Worm (Caenorhabditis elegans): ENCODE data around the gene F21C10.3.

The F21C10.3 gene

ce11 chrV:9094060-9094628 is 33.7 kb upstream of the F21C10.3 start (continued):
- TF ChIP-seq let-526 (GFP tag; IDR thresholded peaks at IDR 0.05) (peak; percentile 41; the same call in 1 of the 2 replicates), snpc-4 (GFP tag; optimal IDR thresholded peaks at IDR 0.05) (no peak), snpc-4 (tag; optimal IDR thresholded peaks at IDR 0.05) (peak in 1 of 4 experiments; percentile 18), repo-1 (tag; optimal IDR thresholded peaks at IDR 0.05) (no peak), F37B4.10 (GFP tag; IDR thresholded peaks at IDR 0.05) (no peak)

- no peak for TF ChIP-seq ceh-40 (GFP tag; IDR thresholded peaks at IDR 0.05)
- no peak for TF ChIP-seq T26A5.8 (tag; optimal IDR thresholded peaks at IDR 0.05)
- peak in 1 of 3 experiments; percentile 1 for TF ChIP-seq lin-35 (GFP tag; optimal IDR thresholded peaks at IDR 0.05)
- TF ChIP-seq egl-18 (GFP tag; IDR thresholded peaks at IDR 0.05): no peak
- TF ChIP-seq ceh-79 (tag; optimal IDR thresholded peaks at IDR 0.05): no peak
Observed at ce11 chrV:9094976-9095375, 32.9 kb upstream of the F21C10.3 start.

- TF ChIP-seq xnd-1 (tag; optimal IDR thresholded peaks at IDR 0.05): no peak
- TF ChIP-seq dpl-1 (GFP tag; optimal IDR thresholded peaks at IDR 0.05): no peak
- TF ChIP-seq akir-1 (GFP tag; optimal IDR thresholded peaks at IDR 0.05): no peak
- TF ChIP-seq zfh-2 (GFP tag; conservative IDR thresholded peaks at IDR 0.05): no peak
- no peak for TF ChIP-seq egl-18 (GFP tag; IDR thresholded peaks at IDR 0.05)
- TF ChIP-seq nhr-90 (tag; optimal IDR thresholded peaks at IDR 0.05): peak; percentile 27
- TF ChIP-seq attf-6 (GFP tag; IDR thresholded peaks at IDR 0.05): no peak
- TF ChIP-seq nhr-80 (tag; optimal IDR thresholded peaks at IDR 0.05): peak; percentile 81
- peak; percentile 59 for TF ChIP-seq ama-1 (optimal IDR thresholded peaks at IDR 0.05)
- TF ChIP-seq ama-1 (GFP tag; optimal IDR thresholded peaks at IDR 0.05): no peak
- TF ChIP-seq egrh-3 (GFP tag; IDR thresholded peaks at IDR 0.05): no peak
- peak; percentile 67 for TF ChIP-seq K12H6.12 (tag; optimal IDR thresholded peaks at IDR 0.05)
- TF ChIP-seq K11D2.4 (GFP tag; IDR thresholded peaks at IDR 0.05): peak; percentile 80
- no peak for TF ChIP-seq unc-130 (GFP tag; optimal IDR thresholded peaks at IDR 0.05)
- no peak for TF ChIP-seq ceh-91 (GFP tag; IDR thresholded peaks at IDR 0.05)
- TF ChIP-seq C06A6.2 (GFP tag; conservative IDR thresholded peaks at IDR 0.05): peak; percentile 88
- no peak for TF ChIP-seq cebp-1 (GFP tag; IDR thresholded peaks at IDR 0.05)
- TF ChIP-seq cebp-1 (tag; optimal IDR thresholded peaks at IDR 0.05): peak; percentile 81
- no peak for TF ChIP-seq snpc-1.1 (tag; optimal IDR thresholded peaks at IDR 0.05; ENCODE audit: insufficient read depth)
- TF ChIP-seq aptf-2 (GFP tag; conservative IDR thresholded peaks at IDR 0.05): no peak
- TF ChIP-seq ztf-6 (GFP tag; IDR thresholded peaks at IDR 0.05): peak; percentile 38; the same call in 1 of the 2 replicates
- TF ChIP-seq mes-4 (tag; optimal IDR thresholded peaks at IDR 0.05): no peak
- no peak for TF ChIP-seq snpc-4 (GFP tag; optimal IDR thresholded peaks at IDR 0.05)
- peak in 2 of 4 experiments; percentile 22 to 48 for TF ChIP-seq snpc-4 (tag; optimal IDR thresholded peaks at IDR 0.05)
- no peak for TF ChIP-seq athp-1 (tag; optimal IDR thresholded peaks at IDR 0.05)
- TF ChIP-seq tlf-1 (GFP tag; optimal IDR thresholded peaks at IDR 0.05): peak; percentile 34
- TF ChIP-seq snpc-1.3 (tag; optimal IDR thresholded peaks at IDR 0.05; ENCODE audit: insufficient read depth): no peak
- TF ChIP-seq pbrm-1 (GFP tag; IDR thresholded peaks at IDR 0.05): peak; percentile 51; the same call in 1 of the 2 replicates
- no peak for TF ChIP-seq sdz-38 (tag; optimal IDR thresholded peaks at IDR 0.05)
- peak; percentile 80 for TF ChIP-seq ceh-27 (GFP tag; optimal IDR thresholded peaks at IDR 0.05)
- TF ChIP-seq chd-7 (tag; optimal IDR thresholded peaks at IDR 0.05): peak; percentile 69
- peak; percentile 60 for TF ChIP-seq ztf-22 (GFP tag; optimal IDR thresholded peaks at IDR 0.05)
- TF ChIP-seq gei-17 (GFP tag; optimal IDR thresholded peaks at IDR 0.05): peak; percentile 52
- TF ChIP-seq hlh-12 (tag; optimal IDR thresholded peaks at IDR 0.05): no peak
- TF ChIP-seq dpff-1 (tag; optimal IDR thresholded peaks at IDR 0.05): no peak
- TF ChIP-seq ceh-100 (GFP tag; IDR thresholded peaks at IDR 0.05): no peak
- no peak for TF ChIP-seq Y56A3A.18 (GFP tag; IDR thresholded peaks at IDR 0.05)
Observed at ce11 chrV:9095613-9096317, 32.1 kb upstream of the F21C10.3 start, which contains the start of gene F21C10.10. F21C10.10 (plus strand) TSS chrV:9096267.

Measured in whole organism, young adult.